Worm (Caenorhabditis elegans) whole organism, L1 larva: ENCODE results near the gene Y4C6B.3.

ENCODE experiments used
- C04F5.9 ChIP-seq: sonication (generic microtip); optimal IDR thresholded peaks from 2 replicates; lab custom pipeline; 2016; ENCODE audit warnings: missing genetic modification characterization, missing compliant biosample characterization
- Y116A8C.19 ChIP-seq: sonication (generic microtip); optimal IDR thresholded peaks from 2 replicates; lab custom pipeline; 2016; ENCODE audit warnings: missing compliant biosample characterization, missing genetic modification characterization, borderline replicate concordance
- aly-2 ChIP-seq: fragments of 150-350 bp; optimal IDR thresholded peaks from 2 replicates; lab custom pipeline; 2014; ENCODE audit warnings: missing biosample characterization, missing genetic modification characterization
- blmp-1 ChIP-seq: fragments of 150-350 bp; optimal IDR thresholded peaks from 2 replicates; lab custom pipeline; 2014; ENCODE audit warnings: missing biosample characterization, missing genetic modification characterization
- ceh-63 ChIP-seq: fragments of 200-800 bp; sonication (Bioruptor generic); optimal IDR thresholded peaks from 2 replicates; lab custom pipeline; 2018; ENCODE audit warnings: mild to moderate bottlenecking, missing genetic modification characterization, missing compliant biosample characterization
- ceh-82 ChIP-seq, 3 experiments: fragments of 150-350 bp in 1 of 3; sonication (generic microtip) in 2 of 3; optimal IDR thresholded peaks; 2 replicates each; lab custom pipeline; 2014 to 2017; ENCODE audit warnings: missing biosample characterization in 3 of 3, missing genetic modification characterization in 3 of 3
- dpl-1 ChIP-seq, 3 experiments: fragments of 150-350 bp in 2 of 3; sonication (generic microtip) in 1 of 3; optimal IDR thresholded peaks; 2 replicates each; lab custom pipeline; 2014 to 2017; ENCODE audit warnings: missing biosample characterization in 3 of 3, missing genetic modification characterization in 3 of 3, missing genetic modification reagents in 3 of 3
- dsc-1 ChIP-seq: sonication (generic microtip); optimal IDR thresholded peaks from 2 replicates; lab custom pipeline; 2016; ENCODE audit warnings: mild to moderate bottlenecking, missing genetic modification characterization, missing compliant biosample characterization
- efl-3 ChIP-seq: fragments of 200-800 bp; sonication (Bioruptor generic); optimal IDR thresholded peaks from 2 replicates; lab custom pipeline; 2018; ENCODE audit warnings: mild to moderate bottlenecking, missing genetic modification characterization, missing compliant biosample characterization
- egl-13 ChIP-seq: sonication (generic microtip); optimal IDR thresholded peaks from 2 replicates; lab custom pipeline; 2016; ENCODE audit warnings: missing genotype, missing genetic modification reagents, missing genetic modification characterization, missing compliant biosample characterization
- elt-2 ChIP-seq: sonication (generic microtip); optimal IDR thresholded peaks from 2 replicates; lab custom pipeline; 2016; ENCODE audit warnings: missing genetic modification characterization, mild to moderate bottlenecking, inconsistent platforms, missing compliant biosample characterization, missing genetic modification reagents
- elt-3 ChIP-seq, 6 experiments: fragments of 150-350 bp in 1 of 6; sonication (generic microtip); optimal IDR thresholded peaks; 2 replicates each; lab custom pipeline; 2017 to 2018; ENCODE audit warnings: missing biosample characterization in 6 of 6, missing genetic modification characterization in 6 of 6, inconsistent platforms in 1 of 6
- ets-5 ChIP-seq: fragments of 200-800 bp; sonication (Bioruptor generic); IDR thresholded peaks from 2 replicates; pipeline ENCODE4 v1.3.6; 2022; ENCODE audit warnings: missing genetic modification characterization, missing compliant biosample characterization
- fkh-4 ChIP-seq: sonication (generic microtip); optimal IDR thresholded peaks from 2 replicates; lab custom pipeline; 2016; ENCODE audit warnings: missing compliant biosample characterization, missing genetic modification characterization, borderline replicate concordance
- fkh-8 ChIP-seq: sonication (generic microtip); optimal IDR thresholded peaks from 2 replicates; lab custom pipeline; 2016; ENCODE audit warnings: mild to moderate bottlenecking, missing genetic modification characterization, missing compliant biosample characterization
- fos-1 ChIP-seq: fragments of 150-350 bp; optimal IDR thresholded peaks from 2 replicates; lab custom pipeline; 2014; ENCODE audit warnings: missing biosample characterization, missing genetic modification characterization
- grh-1 ChIP-seq: fragments of 200-800 bp; sonication (Bioruptor generic); IDR thresholded peaks from 2 replicates; pipeline ENCODE4 v1.3.6; 2022; ENCODE audit warnings: missing genetic modification reagents, missing genetic modification characterization, missing compliant biosample characterization
- hlh-4 ChIP-seq: sonication (generic microtip); optimal IDR thresholded peaks from 2 replicates; lab custom pipeline; 2016; ENCODE audit warnings: mild to moderate bottlenecking, missing genetic modification characterization, missing compliant biosample characterization
- hpl-2 ChIP-seq: fragments of 150-350 bp; optimal IDR thresholded peaks from 2 replicates; lab custom pipeline; 2014; ENCODE audit warnings: missing biosample characterization, missing genetic modification reagents, missing genetic modification characterization
- isw-1 ChIP-seq: fragments of 200-800 bp; sonication (Bioruptor generic); IDR thresholded peaks from 2 replicates; pipeline ENCODE4 v1.3.6; 2022; ENCODE audit warnings: missing genetic modification characterization, missing compliant biosample characterization
- jun-1 ChIP-seq: fragments of 150-350 bp; optimal IDR thresholded peaks from 2 replicates; lab custom pipeline; 2014; ENCODE audit warnings: missing biosample characterization, missing genetic modification reagents, missing genetic modification characterization
- lin-15B ChIP-seq: fragments of 150-350 bp; sonication (generic microtip); optimal IDR thresholded peaks from 3 replicates; lab custom pipeline; 2014; ENCODE audit warnings: missing biosample characterization, missing genetic modification characterization
- lin-39 ChIP-seq: fragments of 150-350 bp; optimal IDR thresholded peaks from 2 replicates; lab custom pipeline; 2014; ENCODE audit warnings: missing biosample characterization, missing genetic modification reagents, missing genetic modification characterization
- lir-3 ChIP-seq: sonication (generic microtip); optimal IDR thresholded peaks from 2 replicates; lab custom pipeline; 2016; ENCODE audit warnings: mild to moderate bottlenecking, missing genetic modification characterization, moderate library complexity, missing compliant biosample characterization; ENCODE audit not compliant: poor library complexity
- mab-9 ChIP-seq: fragments of 200-800 bp; sonication (Bioruptor generic); IDR thresholded peaks from 2 replicates; pipeline ENCODE4 v1.3.6; 2022; ENCODE audit warnings: missing genetic modification reagents, missing genetic modification characterization, missing compliant biosample characterization
- mdl-1 ChIP-seq, 2 experiments: fragments of 150-350 bp; optimal IDR thresholded peaks; 2 replicates each; lab custom pipeline; 2014 to 2017; ENCODE audit warnings: missing biosample characterization in 2 of 2, missing genetic modification characterization in 2 of 2, inconsistent platforms in 1 of 2
- mep-1 ChIP-seq: fragments of 150-350 bp; optimal IDR thresholded peaks from 2 replicates; lab custom pipeline; 2014; ENCODE audit warnings: missing biosample characterization, missing genetic modification characterization
- nhr-11 ChIP-seq: fragments of 150-350 bp; optimal IDR thresholded peaks from 2 replicates; lab custom pipeline; 2014; ENCODE audit warnings: missing biosample characterization, missing genetic modification characterization
- nhr-12 ChIP-seq: sonication (generic microtip); optimal IDR thresholded peaks from 2 replicates; lab custom pipeline; 2017; ENCODE audit warnings: missing biosample characterization, missing genetic modification characterization
- nhr-19 ChIP-seq: fragments of 200-800 bp; sonication (Bioruptor generic); conservative IDR thresholded peaks from 2 replicates; pipeline ENCODE4 v1.3.6; 2022; ENCODE audit warnings: missing genetic modification characterization, missing compliant biosample characterization
- nhr-20 ChIP-seq: sonication (generic microtip); optimal IDR thresholded peaks from 2 replicates; lab custom pipeline; 2016; ENCODE audit warnings: mild to moderate bottlenecking, missing genetic modification characterization, missing compliant biosample characterization
- nhr-28 ChIP-seq: fragments of 150-350 bp; optimal IDR thresholded peaks from 2 replicates; lab custom pipeline; 2014; ENCODE audit warnings: missing biosample characterization, missing genetic modification characterization
- nhr-47 ChIP-seq: sonication (generic microtip); optimal IDR thresholded peaks from 2 replicates; lab custom pipeline; 2016; ENCODE audit warnings: mild to moderate bottlenecking, missing genetic modification characterization, moderate library complexity, missing compliant biosample characterization
- nhr-71 ChIP-seq: sonication (generic microtip); optimal IDR thresholded peaks from 2 replicates; lab custom pipeline; 2016; ENCODE audit warnings: mild to moderate bottlenecking, missing genetic modification characterization, moderate library complexity, missing compliant biosample characterization
- nhr-77 ChIP-seq: fragments of 150-350 bp; optimal IDR thresholded peaks from 2 replicates; lab custom pipeline; 2014; ENCODE audit warnings: missing biosample characterization, missing genetic modification characterization
- nhr-84 ChIP-seq: sonication (generic microtip); optimal IDR thresholded peaks from 2 replicates; lab custom pipeline; 2017; ENCODE audit warnings: missing biosample characterization, missing genetic modification characterization
- pax-3 ChIP-seq: fragments of 200-800 bp; sonication (Bioruptor generic); optimal IDR thresholded peaks from 2 replicates; lab custom pipeline; 2018; ENCODE audit warnings: mild to moderate bottlenecking, missing genetic modification characterization, moderate library complexity, missing compliant biosample characterization
- skn-1 ChIP-seq: fragments of 150-350 bp; optimal IDR thresholded peaks from 2 replicates; lab custom pipeline; 2014; ENCODE audit warnings: missing biosample characterization, missing genetic modification characterization
- snpc-4 ChIP-seq: fragments of 150-350 bp; optimal IDR thresholded peaks from 2 replicates; lab custom pipeline; 2014; ENCODE audit warnings: missing biosample characterization, missing genetic modification characterization
- sptf-1 ChIP-seq: fragments of 150-350 bp; optimal IDR thresholded peaks from 2 replicates; lab custom pipeline; 2014; ENCODE audit warnings: missing biosample characterization, missing genetic modification characterization
- tbx-2 ChIP-seq: sonication (generic microtip); optimal IDR thresholded peaks from 2 replicates; lab custom pipeline; 2016; ENCODE audit warnings: missing genetic modification characterization, missing compliant biosample characterization
- unc-130 ChIP-seq: fragments of 150-350 bp; optimal IDR thresholded peaks from 2 replicates; lab custom pipeline; 2017; ENCODE audit warnings: missing biosample characterization, missing genetic modification characterization, inconsistent platforms
- unc-62 ChIP-seq: fragments of 150-350 bp; optimal IDR thresholded peaks from 2 replicates; lab custom pipeline; 2014; ENCODE audit warnings: missing biosample characterization, missing genetic modification reagents, missing genetic modification characterization
- unc-86 ChIP-seq: sonication (generic microtip); optimal IDR thresholded peaks from 2 replicates; lab custom pipeline; 2016; ENCODE audit warnings: missing genetic modification characterization, missing compliant biosample characterization
- unc-98 ChIP-seq: fragments of 200-800 bp; sonication (Bioruptor generic); IDR thresholded peaks from 2 replicates; pipeline ENCODE4 v1.3.6; 2022; ENCODE audit warnings: missing genetic modification characterization, missing compliant biosample characterization
- zag-1 ChIP-seq: fragments of 150-350 bp; optimal IDR thresholded peaks from 2 replicates; lab custom pipeline; 2014; ENCODE audit warnings: missing biosample characterization, missing genetic modification characterization
- zip-4 ChIP-seq: fragments of 200-800 bp; sonication (Bioruptor generic); optimal IDR thresholded peaks from 2 replicates; lab custom pipeline; 2018; ENCODE audit warnings: mild to moderate bottlenecking, missing genetic modification characterization, moderate library complexity, missing compliant biosample characterization
- ztf-11 ChIP-seq, 2 experiments: sonication (generic microtip); optimal IDR thresholded peaks; 2 replicates each; lab custom pipeline; 2016 to 2017; ENCODE audit warnings: missing genetic modification characterization in 2 of 2, missing biosample characterization in 1 of 2, missing compliant biosample characterization in 1 of 2

The Y4C6B.3 gene

ce11 chrIV:5364135-5364609 is 31.9 kb downstream of the Y4C6B.3 start, which contains the start of the genes hda-6 and F41H10.4 (continued):
- TF ChIP-seq unc-86 (tag; lab: Kevin White, UChicago) (peak; percentile 72), zip-4 (GFP tag; lab: Kevin White, UChicago) (peak; percentile 53), ets-5 (no peak), nhr-84 (tag; lab: Kevin White, UChicago) (no peak), skn-1 (tag; lab: Kevin White, UChicago) (no peak), mdl-1 (tag; optimal IDR thresholded peaks at IDR 0.05; lab: Kevin White, UChicago) (peak in 1 of 2 experiments; percentile 72), hpl-2 (GFP tag; lab: Kevin White, UChicago) (peak; percentile 2), tbx-2 (tag; lab: Kevin White, UChicago) (peak; percentile 88), mep-1 (tag; lab: Kevin White, UChicago) (peak; percentile 93), nhr-47 (peak; percentile 86), unc-98 (peak; percentile 59; the same call in 1 of the 2 replicates), Y116A8C.19 (peak; percentile 27), lir-3 (tag; lab: Kevin White, UChicago) (peak; percentile 96), fkh-8 (tag; lab: Kevin White, UChicago) (peak; percentile 71), nhr-20 (tag; lab: Kevin White, UChicago) (peak; percentile 79), snpc-4 (tag; lab: Kevin White, UChicago) (peak; percentile 76), egl-13 (tag; lab: Kevin White, UChicago) (peak; percentile 76), lin-15B (tag; lab: Kevin White, UChicago) (peak; percentile 66), unc-130 (peak; percentile 92), dsc-1 (tag; lab: Kevin White, UChicago) (peak; percentile 85), elt-2 (tag; lab: Kevin White, UChicago) (peak; percentile 57), ceh-82 (tag; optimal IDR thresholded peaks at IDR 0.05; lab: Kevin White, UChicago) (peak; percentile 55 to 68 (median 57)), unc-62 (GFP tag; lab: Kevin White, UChicago) (no peak), ztf-11 (tag; optimal IDR thresholded peaks at IDR 0.05; lab: Kevin White, UChicago) (peak in 1 of 2 experiments; percentile 89), nhr-77 (tag; lab: Kevin White, UChicago) (peak; percentile 39), fos-1 (tag; lab: Kevin White, UChicago) (no peak), grh-1 (GFP tag; lab: Robert Waterston, UW) (peak; percentile 71), fkh-4 (tag; lab: Kevin White, UChicago) (peak; percentile 85), zag-1 (tag; lab: Kevin White, UChicago) (no peak), nhr-71 (tag; lab: Kevin White, UChicago) (peak; percentile 90), efl-3 (GFP tag; lab: Kevin White, UChicago) (no peak), nhr-12 (tag; lab: Kevin White, UChicago) (no peak), mab-9 (GFP tag; lab: Robert Waterston, UW) (peak; percentile 64; the same call in 1 of the 2 replicates), aly-2 (tag; lab: Kevin White, UChicago) (no peak), C04F5.9 (tag; lab: Kevin White, UChicago) (peak; percentile 40), nhr-11 (no peak), blmp-1 (tag; lab: Kevin White, UChicago) (peak; percentile 40), sptf-1 (tag; lab: Kevin White, UChicago) (no peak), dpl-1 (GFP tag; optimal IDR thresholded peaks at IDR 0.05; lab: Kevin White, UChicago) (peak; percentile 67 to 82 (median 81)), hlh-4 (tag; lab: Kevin White, UChicago) (no peak), nhr-28 (tag; lab: Kevin White, UChicago) (no peak), nhr-19 (peak; percentile 76), lin-39 (peak; percentile 31), elt-3 (tag; optimal IDR thresholded peaks at IDR 0.05; lab: Kevin White, UChicago) (peak in 2 of 6 experiments; percentile 31 to 42), isw-1 (peak; percentile 62), jun-1 (tag; lab: Kevin White, UChicago) (no peak), pax-3 (tag; lab: Kevin White, UChicago) (peak; percentile 65), ceh-63 (no peak)
